Worm (Caenorhabditis elegans): ENCODE measurements around the gene strm-1.

DNA sequence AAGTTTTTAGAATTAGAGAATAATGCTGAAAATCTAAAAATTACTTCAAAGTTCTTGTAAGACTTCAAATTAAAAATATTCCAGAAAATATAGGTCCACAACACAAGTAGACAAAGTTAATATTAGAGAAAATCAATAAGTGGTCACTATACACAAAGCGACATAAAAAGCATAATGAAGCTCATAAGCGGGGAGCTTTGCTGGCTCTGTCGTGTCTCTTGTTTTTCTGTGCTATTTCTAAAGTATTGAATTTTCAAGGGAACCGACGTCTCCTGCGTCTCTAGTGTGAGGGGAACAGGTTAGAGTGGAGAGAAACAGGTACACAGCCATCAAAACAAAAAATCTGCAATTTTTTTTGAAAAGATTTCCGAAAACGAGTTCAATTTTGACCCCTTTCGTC lies 36.7 kb downstream of the strm-1 start, which contains the start of gene E02H9.13:
- TF ChIP-seq fos-1 (tag; optimal IDR thresholded peaks at IDR 0.05) (no peak), sptf-1 (tag; optimal IDR thresholded peaks at IDR 0.05) (no peak), nhr-77 (tag; optimal IDR thresholded peaks at IDR 0.05) (no peak), ama-1 (optimal IDR thresholded peaks at IDR 0.05) (no peak)
